Worm (Caenorhabditis elegans) whole organism, midembryonic: ENCODE measurements around the gene atln-1.
A peak's percentile ranks its signal among the peaks of the same experiment; 100 is the strongest.
"Not testable (repeated sequence)": the region's sequence is repeated elsewhere in the genome, so short reads cannot be mapped to it uniquely, and the experiment has no call there.

Experiments
- T22C8.4 ChIP-seq: fragments of 200-800 bp; sonication (Bioruptor generic); IDR thresholded peaks from 2 replicates; pipeline ENCODE4 v1.3.6; 2022; ENCODE audit warnings: missing genetic modification characterization, missing compliant biosample characterization
- cog-1 ChIP-seq: sonication (generic microtip); optimal IDR thresholded peaks from 2 replicates; lab custom pipeline; 2016; ENCODE audit warnings: missing genetic modification characterization, missing compliant biosample characterization
- flt-1 ChIP-seq: fragments of 200-800 bp; sonication (Bioruptor generic); IDR thresholded peaks from 2 replicates; pipeline ENCODE4 v1.3.6; 2022; ENCODE audit warnings: missing genetic modification characterization, missing compliant biosample characterization
- klf-2 ChIP-seq: fragments of 200-800 bp; sonication (Bioruptor generic); conservative IDR thresholded peaks from 2 replicates; pipeline ENCODE4 v1.3.6; 2022; ENCODE audit warnings: missing genetic modification reagents, missing genetic modification characterization, missing compliant biosample characterization
- med-1 ChIP-seq: sonication (generic microtip); optimal IDR thresholded peaks from 2 replicates; lab custom pipeline; 2017; ENCODE audit warnings: missing genetic modification characterization, mild to moderate bottlenecking, missing compliant biosample characterization, antibody characterized with exemption, missing genetic modification reagents; ENCODE audit not compliant: insufficient read depth
- ref-1 ChIP-seq: fragments of 200-800 bp; sonication (Bioruptor generic); conservative IDR thresholded peaks from 2 replicates; pipeline ENCODE4 v1.3.6; 2022; ENCODE audit warnings: missing genetic modification reagents, missing genetic modification characterization, missing compliant biosample characterization
- tab-1 ChIP-seq: fragments of 200-800 bp; sonication (Bioruptor generic); IDR thresholded peaks from 2 replicates; pipeline ENCODE4 v1.3.6; 2022; ENCODE audit warnings: missing genetic modification characterization, missing compliant biosample characterization
- ztf-23 ChIP-seq: fragments of 200-800 bp; sonication (Bioruptor generic); IDR thresholded peaks from 2 replicates; pipeline ENCODE4 v1.3.6; 2022; ENCODE audit warnings: missing genetic modification reagents, missing genetic modification characterization, missing compliant biosample characterization
- ztf-29 ChIP-seq: fragments of 200-800 bp; sonication (Bioruptor generic); IDR thresholded peaks from 2 replicates; pipeline ENCODE4 v1.3.6; 2022; ENCODE audit warnings: missing genetic modification reagents, missing genetic modification characterization, missing compliant biosample characterization

Gene atln-1

ce11 chrIV:2788389-2788788 lies at the start of gene atln-1:
Gene atln-1, plus strand, starts transcription at chrIV:2788689.
- TF ChIP-seq tab-1, ztf-23, klf-2 (GFP tag; lab: Robert Waterston, UW): not testable (repeated sequence)

- TF ChIP-seq ref-1 (GFP tag; lab: Robert Waterston, UW) (peak; percentile 89), tab-1 (GFP tag; lab: Robert Waterston, UW) (peak; percentile 98), klf-2 (GFP tag; lab: Robert Waterston, UW) (peak; percentile 95), ztf-29 (GFP tag; lab: Robert Waterston, UW) (peak; percentile 90), flt-1 (GFP tag; lab: Robert Waterston, UW) (peak; percentile 95), T22C8.4 (GFP tag; lab: Robert Waterston, UW) (peak; percentile 94), ztf-23 (GFP tag; lab: Robert Waterston, UW) (peak; percentile 96)
These were observed 48.5 kb upstream of the atln-1 start for ce11 chrIV:2740035-2740434.

ce11 chrIV:2742470-2743044 lies 45.9 kb upstream of the atln-1 start, which contains the start of gene nhr-277:
Gene nhr-277, plus strand, starts transcription at chrIV:2742994.
- TF ChIP-seq klf-2 (GFP tag; lab: Robert Waterston, UW) (no peak), T22C8.4 (GFP tag; lab: Robert Waterston, UW) (no peak), ztf-23 (GFP tag; lab: Robert Waterston, UW) (no peak), flt-1 (GFP tag; lab: Robert Waterston, UW) (no peak), ref-1 (GFP tag; lab: Robert Waterston, UW) (no peak), cog-1 (tag; lab: Kevin White, UChicago) (no peak), tab-1 (GFP tag; lab: Robert Waterston, UW) (no peak), med-1 (no peak), ztf-29 (GFP tag; lab: Robert Waterston, UW) (no peak)

ce11 chrIV:2747385-2748007 lies 41.0 kb upstream of the atln-1 start:
- no peak for TF ChIP-seq ztf-29 (GFP tag; lab: Robert Waterston, UW)
- no peak for TF ChIP-seq ref-1 (GFP tag; lab: Robert Waterston, UW)
- no peak for TF ChIP-seq T22C8.4 (GFP tag; lab: Robert Waterston, UW)

- no peak for TF ChIP-seq cog-1 (tag; lab: Kevin White, UChicago)
- TF ChIP-seq klf-2 (GFP tag; lab: Robert Waterston, UW): no peak
- no peak for TF ChIP-seq med-1
- TF ChIP-seq T22C8.4 (GFP tag; lab: Robert Waterston, UW): no peak
- no peak for TF ChIP-seq ztf-29 (GFP tag; lab: Robert Waterston, UW)
- no peak for TF ChIP-seq flt-1 (GFP tag; lab: Robert Waterston, UW)
- TF ChIP-seq tab-1 (GFP tag; lab: Robert Waterston, UW): no peak
- TF ChIP-seq ref-1 (GFP tag; lab: Robert Waterston, UW): no peak
- no peak for TF ChIP-seq ztf-23 (GFP tag; lab: Robert Waterston, UW)
These were observed 39.5 kb upstream of the atln-1 start for ce11 chrIV:2748863-2749451.

ce11 chrIV:2750607-2751006 lies 37.9 kb upstream of the atln-1 start:
- no peak for TF ChIP-seq T22C8.4 (GFP tag; lab: Robert Waterston, UW)
- TF ChIP-seq med-1: no peak
- no peak for TF ChIP-seq ref-1 (GFP tag; lab: Robert Waterston, UW)
- TF ChIP-seq ztf-23 (GFP tag; lab: Robert Waterston, UW): no peak
- TF ChIP-seq flt-1 (GFP tag; lab: Robert Waterston, UW): no peak
- TF ChIP-seq tab-1 (GFP tag; lab: Robert Waterston, UW): no peak
- TF ChIP-seq ztf-29 (GFP tag; lab: Robert Waterston, UW): no peak
- TF ChIP-seq klf-2 (GFP tag; lab: Robert Waterston, UW): no peak
- TF ChIP-seq cog-1 (tag; lab: Kevin White, UChicago): no peak

- TF ChIP-seq klf-2 (GFP tag; lab: Robert Waterston, UW) (no peak), ref-1 (GFP tag; lab: Robert Waterston, UW) (no peak), flt-1 (GFP tag; lab: Robert Waterston, UW) (no peak), T22C8.4 (GFP tag; lab: Robert Waterston, UW) (no peak), ztf-23 (GFP tag; lab: Robert Waterston, UW) (no peak), tab-1 (GFP tag; lab: Robert Waterston, UW) (no peak), med-1 (no peak), cog-1 (tag; lab: Kevin White, UChicago) (no peak), ztf-29 (GFP tag; lab: Robert Waterston, UW) (no peak)
These were observed 36.9 kb upstream of the atln-1 start, which contains the start of gene Y54G2A.41 for ce11 chrIV:2751568-2751967. Gene Y54G2A.41, plus strand, starts transcription at chrIV:2751868.

- TF ChIP-seq med-1 (no peak), ref-1 (GFP tag; lab: Robert Waterston, UW) (no peak), cog-1 (tag; lab: Kevin White, UChicago) (no peak), flt-1 (GFP tag; lab: Robert Waterston, UW) (no peak), klf-2 (GFP tag; lab: Robert Waterston, UW) (no peak)
These were observed 34.9 kb upstream of the atln-1 start for ce11 chrIV:2753541-2753940.

ce11 chrIV:2756073-2756472 lies 32.4 kb upstream of the atln-1 start:
- peak; percentile 71 for TF ChIP-seq flt-1 (GFP tag; lab: Robert Waterston, UW)
